Worm (Caenorhabditis elegans) whole organism, L1 larva: ENCODE data around the gene R07B1.13.

Experiments
- alr-1 ChIP-seq: fragments of 200-800 bp; sonication (Bioruptor generic); optimal IDR thresholded peaks from 2 replicates; lab custom pipeline; 2018; ENCODE audit warnings: borderline replicate concordance, mild to moderate bottlenecking, missing genetic modification characterization, missing compliant biosample characterization
- dpl-1 ChIP-seq, 3 experiments: fragments of 150-350 bp in 2 of 3; sonication (generic microtip) in 1 of 3; optimal IDR thresholded peaks; 2 replicates each; lab custom pipeline; 2014 to 2017; ENCODE audit warnings: missing biosample characterization in 3 of 3, missing genetic modification characterization in 3 of 3, missing genetic modification reagents in 3 of 3
- elt-2 ChIP-seq: sonication (generic microtip); optimal IDR thresholded peaks from 2 replicates; lab custom pipeline; 2016; ENCODE audit warnings: missing genetic modification characterization, mild to moderate bottlenecking, inconsistent platforms, missing compliant biosample characterization, missing genetic modification reagents
- elt-3 ChIP-seq, 6 experiments: fragments of 150-350 bp in 1 of 6; sonication (generic microtip); optimal IDR thresholded peaks; 2 replicates each; lab custom pipeline; 2017 to 2018; ENCODE audit warnings: missing biosample characterization in 6 of 6, missing genetic modification characterization in 6 of 6, inconsistent platforms in 1 of 6
- irx-1 ChIP-seq: sonication (generic microtip); optimal IDR thresholded peaks from 2 replicates; lab custom pipeline; 2016; ENCODE audit warnings: missing genetic modification characterization, missing compliant biosample characterization
- lin-35 ChIP-seq, 2 experiments: fragments of 150-350 bp; optimal IDR thresholded peaks; 2 replicates each; lab custom pipeline; 2014; ENCODE audit warnings: missing biosample characterization in 2 of 2, missing genetic modification characterization in 2 of 2, missing genetic modification reagents in 2 of 2
- nhr-12 ChIP-seq: sonication (generic microtip); optimal IDR thresholded peaks from 2 replicates; lab custom pipeline; 2017; ENCODE audit warnings: missing biosample characterization, missing genetic modification characterization
- nhr-76 ChIP-seq: sonication (generic microtip); optimal IDR thresholded peaks from 2 replicates; lab custom pipeline; 2017; ENCODE audit warnings: missing biosample characterization, missing genetic modification characterization
- pag-3 ChIP-seq: sonication (generic microtip); optimal IDR thresholded peaks from 2 replicates; lab custom pipeline; 2017; ENCODE audit warnings: missing genetic modification characterization, mild to moderate bottlenecking, missing compliant biosample characterization, antibody characterized with exemption, borderline replicate concordance; ENCODE audit not compliant: insufficient read depth
- rnt-1 ChIP-seq: sonication (generic microtip); optimal IDR thresholded peaks from 2 replicates; lab custom pipeline; 2016; ENCODE audit warnings: mild to moderate bottlenecking, missing genetic modification characterization, moderate library complexity, missing compliant biosample characterization
- skn-1 ChIP-seq: fragments of 150-350 bp; optimal IDR thresholded peaks from 2 replicates; lab custom pipeline; 2014; ENCODE audit warnings: missing biosample characterization, missing genetic modification characterization
- snpc-4 ChIP-seq: fragments of 150-350 bp; optimal IDR thresholded peaks from 2 replicates; lab custom pipeline; 2014; ENCODE audit warnings: missing biosample characterization, missing genetic modification characterization
- snu-23 ChIP-seq: sonication (generic microtip); optimal IDR thresholded peaks from 2 replicates; lab custom pipeline; 2016; ENCODE audit warnings: missing genetic modification characterization, missing compliant biosample characterization
- sptf-1 ChIP-seq: fragments of 150-350 bp; optimal IDR thresholded peaks from 2 replicates; lab custom pipeline; 2014; ENCODE audit warnings: missing biosample characterization, missing genetic modification characterization

DNA sequence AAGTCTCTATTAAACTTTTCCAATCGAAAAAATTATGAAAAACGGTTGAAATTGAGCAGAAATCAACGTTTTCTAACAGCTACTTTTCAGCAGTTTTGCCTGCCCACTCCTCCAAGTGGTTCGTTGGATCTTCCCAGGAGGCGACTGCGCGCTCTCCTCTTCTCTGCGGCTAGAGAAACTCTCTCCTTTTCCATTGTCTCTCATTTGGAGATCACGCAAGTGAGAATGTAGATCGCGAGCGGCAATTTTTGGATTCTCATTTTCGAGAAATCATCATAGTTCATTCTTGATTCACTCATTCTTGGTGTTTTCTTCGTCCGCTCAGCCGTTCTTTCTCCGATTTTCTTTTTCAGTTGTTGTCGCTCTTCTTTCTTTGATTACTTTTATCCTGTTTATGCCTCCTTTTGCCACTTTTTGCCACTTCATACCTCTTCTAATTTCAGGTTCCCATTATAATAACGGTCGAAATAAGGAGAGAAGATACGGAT lies 14.3 kb downstream of the R07B1.13 start, which contains the start of gene mrp-4:
- TF ChIP-seq nhr-76 (tag; lab: Kevin White, UChicago) = no peak
- TF ChIP-seq elt-3 (tag; optimal IDR thresholded peaks at IDR 0.05; lab: Kevin White, UChicago) = no peak
- TF ChIP-seq dpl-1 (GFP tag; optimal IDR thresholded peaks at IDR 0.05; lab: Kevin White, UChicago) = no peak
- TF ChIP-seq snpc-4 = no peak
- no peak for TF ChIP-seq irx-1 (tag; lab: Kevin White, UChicago)
- no peak for TF ChIP-seq skn-1 (tag; lab: Kevin White, UChicago)
- no peak for TF ChIP-seq rnt-1
- no peak for TF ChIP-seq alr-1 (tag; lab: Kevin White, UChicago)
- no peak for TF ChIP-seq elt-2 (tag; lab: Kevin White, UChicago)
- TF ChIP-seq snu-23 (GFP tag; lab: Kevin White, UChicago) = no peak
- TF ChIP-seq lin-35 (GFP tag; optimal IDR thresholded peaks at IDR 0.05; lab: Kevin White, UChicago) = no peak
- no peak for TF ChIP-seq pag-3 (tag; lab: Kevin White, UChicago)
- TF ChIP-seq nhr-12 (tag; lab: Kevin White, UChicago) = no peak
- no peak for TF ChIP-seq sptf-1 (tag; lab: Kevin White, UChicago)
